Fruit fly (Drosophila melanogaster) whole organism, embryonic: ENCODE data around the gene CG8861.
A peak's percentile ranks its signal among the peaks of the same experiment; 100 is the strongest.

ENCODE experiments used
- Adf1 ChIP-seq: fragments of 200-800 bp; sonication (Bioruptor generic); IDR thresholded peaks from 2 replicates; pipeline ENCODE4 v1.3.6; 2022; ENCODE audit warnings: missing biosample characterization, missing genetic modification characterization
- CG10267 ChIP-seq: fragments of 200-800 bp; sonication (Bioruptor generic); optimal IDR thresholded peaks from 2 replicates; lab custom pipeline; 2018; ENCODE audit warnings: missing biosample characterization, mild to moderate bottlenecking, missing genetic modification characterization, moderate library complexity
- CG10462 ChIP-seq: fragments of 200-800 bp; sonication (Bioruptor generic); optimal IDR thresholded peaks from 2 replicates; lab custom pipeline; 2016; ENCODE audit warnings: missing biosample characterization, missing genetic modification characterization
- CG11085 ChIP-seq: fragments of 200-800 bp; sonication (Bioruptor generic); IDR thresholded peaks from 2 replicates; pipeline ENCODE4 v1.3.6; 2022; ENCODE audit warnings: missing biosample characterization, missing genetic modification characterization
- CG11247 ChIP-seq: fragments of 200-800 bp; sonication (Bioruptor generic); IDR thresholded peaks from 2 replicates; pipeline ENCODE4 v1.3.6; 2022; ENCODE audit warnings: missing biosample characterization, missing genetic modification characterization
- CG12236 ChIP-seq: fragments of 200-800 bp; sonication (Bioruptor generic); optimal IDR thresholded peaks from 2 replicates; lab custom pipeline; 2016; ENCODE audit warnings: missing biosample characterization, missing genetic modification characterization
- CG1233 ChIP-seq: fragments of 200-800 bp; sonication (Bioruptor generic); optimal IDR thresholded peaks from 4 replicates; lab custom pipeline; 2018; ENCODE audit warnings: missing biosample characterization, mild to moderate bottlenecking, missing genetic modification characterization
- CG12744 ChIP-seq: fragments of 200-800 bp; sonication (Bioruptor generic); optimal IDR thresholded peaks from 2 replicates; lab custom pipeline; 2016; ENCODE audit warnings: missing biosample characterization, missing genetic modification characterization
- CG12942 ChIP-seq: fragments of 200-800 bp; sonication (Bioruptor generic); optimal IDR thresholded peaks from 3 replicates; lab custom pipeline; 2016; ENCODE audit warnings: missing biosample characterization, missing genetic modification characterization
- CG13894 ChIP-seq: fragments of 200-800 bp; sonication (Bioruptor generic); optimal IDR thresholded peaks from 3 replicates; lab custom pipeline; 2018; ENCODE audit warnings: missing biosample characterization, mild to moderate bottlenecking, missing genetic modification characterization, moderate library complexity
- CG15479 ChIP-seq: fragments of 200-800 bp; sonication (Bioruptor generic); optimal IDR thresholded peaks from 3 replicates; lab custom pipeline; 2019; ENCODE audit warnings: missing biosample characterization, mild to moderate bottlenecking, missing genetic modification characterization, moderate library complexity
- CG16815 ChIP-seq: fragments of 200-800 bp; sonication (Bioruptor generic); optimal IDR thresholded peaks from 3 replicates; lab custom pipeline; 2017; ENCODE audit warnings: missing biosample characterization, mild to moderate bottlenecking, missing genetic modification characterization
- CG17568 ChIP-seq: fragments of 200-800 bp; sonication (Bioruptor generic); optimal IDR thresholded peaks from 2 replicates; lab custom pipeline; 2018; ENCODE audit warnings: missing biosample characterization, mild to moderate bottlenecking, missing genetic modification characterization, moderate library complexity
- CG32532 ChIP-seq: fragments of 200-800 bp; sonication (Bioruptor generic); IDR thresholded peaks from 2 replicates; pipeline ENCODE4 v1.3.6; 2022; ENCODE audit warnings: missing biosample characterization, missing genetic modification characterization
- CG32772 ChIP-seq: fragments of 200-800 bp; sonication (Bioruptor generic); IDR thresholded peaks from 2 replicates; pipeline ENCODE4 v1.3.6; 2022; ENCODE audit warnings: missing biosample characterization, missing genetic modification characterization
- CG33557 ChIP-seq: fragments of 200-800 bp; sonication (Bioruptor generic); optimal IDR thresholded peaks from 2 replicates; lab custom pipeline; 2019; ENCODE audit warnings: missing biosample characterization, mild to moderate bottlenecking, missing genetic modification characterization, moderate library complexity
- CG34422 ChIP-seq: fragments of 200-800 bp; sonication (Bioruptor generic); IDR thresholded peaks from 3 replicates; pipeline ENCODE4 v1.3.6; 2022; ENCODE audit warnings: missing biosample characterization, missing genetic modification characterization
- CG4328 ChIP-seq: fragments of 200-800 bp; sonication (Bioruptor generic); optimal IDR thresholded peaks from 3 replicates; lab custom pipeline; 2017; ENCODE audit warnings: missing biosample characterization, missing genetic modification reagents, missing genetic modification characterization
- CG6765 ChIP-seq: fragments of 200-800 bp; sonication (Bioruptor generic); optimal IDR thresholded peaks from 3 replicates; lab custom pipeline; 2017; ENCODE audit warnings: missing biosample characterization, mild to moderate bottlenecking, missing genetic modification characterization
- CG6791 ChIP-seq: fragments of 200-800 bp; sonication (Bioruptor generic); IDR thresholded peaks from 3 replicates; pipeline ENCODE4 v1.3.6; 2022; ENCODE audit warnings: missing biosample characterization, missing genetic modification characterization; ENCODE audit not compliant: partially characterized antibody
- CG8924 ChIP-seq: fragments of 200-800 bp; optimal IDR thresholded peaks from 3 replicates; lab custom pipeline; 2019; ENCODE audit warnings: missing biosample characterization, mild to moderate bottlenecking, missing genetic modification characterization, moderate library complexity
- D19B ChIP-seq: fragments of 200-800 bp; sonication (Bioruptor generic); optimal IDR thresholded peaks from 2 replicates; lab custom pipeline; 2017; ENCODE audit warnings: missing biosample characterization, mild to moderate bottlenecking, missing genetic modification characterization
- Dip2 ChIP-seq: fragments of 200-800 bp; sonication (Bioruptor generic); IDR thresholded peaks from 2 replicates; pipeline ENCODE4 v1.3.6; 2022; ENCODE audit warnings: missing biosample characterization, missing genetic modification characterization
- Dll ChIP-seq: fragments of 200-800 bp; sonication (Bioruptor generic); IDR thresholded peaks from 4 replicates; pipeline ENCODE4 v1.3.6; 2022; ENCODE audit warnings: missing biosample characterization, missing genetic modification characterization; ENCODE audit not compliant: partially characterized antibody
- Fer2 ChIP-seq: fragments of 200-800 bp; sonication (Bioruptor generic); optimal IDR thresholded peaks from 2 replicates; lab custom pipeline; 2018; ENCODE audit warnings: missing biosample characterization, mild to moderate bottlenecking, missing genetic modification characterization, moderate library complexity
- Gsc ChIP-seq: fragments of 200-800 bp; sonication (Bioruptor generic); IDR thresholded peaks from 2 replicates; pipeline ENCODE4 v1.3.6; 2022; ENCODE audit warnings: missing biosample characterization, missing genetic modification characterization
- H15 ChIP-seq: fragments of 200-800 bp; sonication (Bioruptor generic); IDR thresholded peaks from 3 replicates; pipeline ENCODE4 v1.3.6; 2022; ENCODE audit warnings: missing biosample characterization, missing genetic modification characterization
- Hsf ChIP-seq: fragments of 200-800 bp; sonication (Bioruptor generic); optimal IDR thresholded peaks from 3 replicates; lab custom pipeline; 2016; ENCODE audit warnings: missing biosample characterization, missing genetic modification characterization
- Pdp1 ChIP-seq, 2 experiments: fragments of 200-800 bp; sonication (Bioruptor generic); optimal IDR thresholded peaks; 3 replicates each; lab custom pipeline; 2016; ENCODE audit warnings: missing biosample characterization in 2 of 2, missing genetic modification characterization in 2 of 2, mild to moderate bottlenecking in 1 of 2, moderate library complexity in 1 of 2
- Taf1 ChIP-seq: fragments of 200-800 bp; sonication (Bioruptor generic); IDR thresholded peaks from 2 replicates; pipeline ENCODE4 v1.3.6; 2022; ENCODE audit warnings: missing biosample characterization, missing genetic modification characterization
- ash1 ChIP-seq: fragments of 200-800 bp; sonication (Bioruptor generic); optimal IDR thresholded peaks from 2 replicates; lab custom pipeline; 2018; ENCODE audit warnings: missing biosample characterization, mild to moderate bottlenecking, missing genetic modification characterization
- cad ChIP-seq: fragments of >200 bp; optimal IDR thresholded peaks from 2 replicates; lab custom pipeline; 2017; ENCODE audit warnings: missing biosample characterization, missing genetic modification characterization
- disco-r ChIP-seq: fragments of 200-800 bp; sonication (Bioruptor generic); optimal IDR thresholded peaks from 2 replicates; lab custom pipeline; 2016; ENCODE audit warnings: missing biosample characterization, missing genetic modification characterization
- fd3F ChIP-seq: fragments of 200-800 bp; sonication (Bioruptor generic); optimal IDR thresholded peaks from 2 replicates; lab custom pipeline; 2018; ENCODE audit warnings: missing biosample characterization, mild to moderate bottlenecking, missing genetic modification characterization, moderate library complexity
- gsb ChIP-seq: fragments of 200-800 bp; sonication (Bioruptor generic); IDR thresholded peaks from 2 replicates; pipeline ENCODE4 v1.3.6; 2022; ENCODE audit warnings: missing biosample characterization, missing genetic modification characterization
- gsb-n ChIP-seq: fragments of 200-800 bp; sonication (Bioruptor generic); optimal IDR thresholded peaks from 3 replicates; lab custom pipeline; 2018; ENCODE audit warnings: missing biosample characterization, mild to moderate bottlenecking, missing genetic modification characterization
- hth ChIP-seq: fragments of >200 bp; optimal IDR thresholded peaks from 2 replicates; lab custom pipeline; 2017; ENCODE audit warnings: inconsistent platforms
- insv ChIP-seq, 2 experiments: fragments of 200-800 bp; sonication (Bioruptor generic); optimal IDR thresholded peaks; 3 replicates each; lab custom pipeline; 2016 to 2018; ENCODE audit warnings: missing biosample characterization in 2 of 2, missing genetic modification characterization in 2 of 2
- inv ChIP-seq: fragments of 200-800 bp; sonication (Bioruptor generic); IDR thresholded peaks from 2 replicates; pipeline ENCODE4 v1.3.6; 2022; ENCODE audit warnings: missing biosample characterization, missing genetic modification characterization; ENCODE audit not compliant: partially characterized antibody
- lola ChIP-seq, 3 experiments: fragments of >200 bp in 2 of 3; fragments of 200-800 bp in 1 of 3; sonication (Bioruptor generic) in 1 of 3; optimal IDR thresholded peaks; 2 replicates each; lab custom pipeline; 2017 to 2019; ENCODE audit warnings: missing biosample characterization in 3 of 3, missing genetic modification characterization in 3 of 3, mild to moderate bottlenecking in 1 of 3, moderate library complexity in 1 of 3
- mam ChIP-seq: fragments of 200-800 bp; sonication (Bioruptor generic); optimal IDR thresholded peaks from 3 replicates; lab custom pipeline; 2016; ENCODE audit warnings: missing biosample characterization, missing genetic modification characterization
- prd ChIP-seq, 3 experiments: fragments of >200 bp in 2 of 3; fragments of 200-800 bp in 1 of 3; sonication (Bioruptor generic) in 1 of 3; optimal IDR thresholded peaks in 2 of 3; IDR thresholded peaks in 1 of 3; 2 replicates in 2 of 3; 3 replicates in 1 of 3; pipeline versions ENCODE4 v1.3.6 to Lab custom; 2017 to 2022; ENCODE audit warnings: missing biosample characterization in 1 of 3, missing genetic modification characterization in 1 of 3
- repo ChIP-seq: fragments of 200-800 bp; sonication (Bioruptor generic); optimal IDR thresholded peaks from 2 replicates; lab custom pipeline; 2016; ENCODE audit warnings: missing biosample characterization, missing genetic modification characterization
- schlank ChIP-seq: fragments of 200-800 bp; sonication (Bioruptor generic); optimal IDR thresholded peaks from 2 replicates; lab custom pipeline; 2018; ENCODE audit warnings: missing biosample characterization, mild to moderate bottlenecking, missing genetic modification characterization
- sd ChIP-seq: fragments of 200-800 bp; sonication (Bioruptor generic); optimal IDR thresholded peaks from 3 replicates; lab custom pipeline; 2018; ENCODE audit warnings: missing biosample characterization, mild to moderate bottlenecking, missing genetic modification characterization, moderate library complexity
- ssp ChIP-seq: fragments of 200-800 bp; sonication (Bioruptor generic); IDR thresholded peaks from 2 replicates; pipeline ENCODE4 v1.3.6; 2022; ENCODE audit warnings: missing biosample characterization, missing genetic modification characterization
- tap ChIP-seq: fragments of 200-800 bp; optimal IDR thresholded peaks from 3 replicates; lab custom pipeline; 2019; ENCODE audit warnings: missing biosample characterization, mild to moderate bottlenecking, missing genetic modification characterization, moderate library complexity
- ttk ChIP-seq: fragments of 200-800 bp; sonication (Bioruptor generic); IDR thresholded peaks from 2 replicates; pipeline ENCODE4 v2.1.2; 2022; ENCODE audit warnings: missing biosample characterization, missing genetic modification characterization
- wor ChIP-seq: fragments of 200-800 bp; sonication (Bioruptor generic); IDR thresholded peaks from 2 replicates; pipeline ENCODE4 v1.3.6; 2022; ENCODE audit warnings: missing biosample characterization, missing genetic modification characterization

CG8861 gene

dm6 chr3R:9260421-9260973 is 67.8 kb downstream of the CG8861 start, which contains the start of gene ATP6AP2 (continued):
- TF ChIP-seq Taf1 (GFP tag; lab: Robert Waterston, UW) (no peak), ttk (GFP tag; lab: Robert Waterston, UW) (no peak), repo (GFP tag; lab: Kevin White, UChicago) (no peak), lola (GFP tag; optimal IDR thresholded peaks at IDR 0.05; lab: Kevin White, UChicago) (peak in 1 of 3 experiments; percentile 41), Fer2 (peak; percentile 57), Dip2 (GFP tag; lab: Robert Waterston, UW) (no peak), CG10267 (peak; percentile 63), CG12942 (GFP tag; lab: Kevin White, UChicago) (peak; percentile 30), schlank (no peak), Adf1 (GFP tag; lab: Robert Waterston, UW) (peak; percentile 32; the same call in 1 of the 2 replicates), prd (optimal IDR thresholded peaks at IDR 0.05; lab: Kevin White, UChicago) (no peak), prd (GFP tag; IDR thresholded peaks at IDR 0.05; lab: Robert Waterston, UW) (0 out of 3 replicates have a peak, but pooled peaks have one; percentile 32), H15 (GFP tag; lab: Robert Waterston, UW) (peak; percentile 52; the same call in 1 of the 3 replicates), Pdp1 (GFP tag; optimal IDR thresholded peaks at IDR 0.05; lab: Kevin White, UChicago) (peak in 1 of 2 experiments; percentile 33), gsb-n (tag; lab: Kevin White, UChicago) (no peak), sd (tag; lab: Kevin White, UChicago) (no peak), Gsc (no peak), CG1233 (peak; percentile 2), CG32772 (GFP tag; lab: Robert Waterston, UW) (0 out of 2 replicates have a peak, but pooled peaks have one; percentile 20), cad (GFP tag; lab: Kevin White, UChicago) (no peak), CG10462 (no peak), ssp (GFP tag; lab: Robert Waterston, UW) (no peak), CG12236 (GFP tag; lab: Kevin White, UChicago) (no peak), CG6765 (GFP tag; lab: Kevin White, UChicago) (peak; percentile 60), CG11247 (GFP tag; lab: Robert Waterston, UW) (peak; percentile 67), hth (lab: Kevin White, UChicago) (no peak), mam (GFP tag; lab: Kevin White, UChicago) (peak; percentile 43), gsb (no peak), CG17568 (GFP tag; lab: Kevin White, UChicago) (no peak), CG34422 (GFP tag; lab: Robert Waterston, UW) (peak; percentile 41; the same call in 1 of the 3 replicates), CG32532 (GFP tag; lab: Robert Waterston, UW) (peak; percentile 66), CG16815 (no peak), inv (GFP tag; lab: Robert Waterston, UW) (peak; percentile 71), ash1 (GFP tag; lab: Kevin White, UChicago) (no peak), D19B (GFP tag; lab: Kevin White, UChicago) (no peak), tap (tag; lab: Kevin White, UChicago) (no peak), Hsf (GFP tag; lab: Kevin White, UChicago) (peak; percentile 42), CG11085 (GFP tag; lab: Robert Waterston, UW) (no peak), Dll (GFP tag; lab: Robert Waterston, UW) (peak; percentile 78; the same call in 3 of the 4 replicates), fd3F (GFP tag; lab: Kevin White, UChicago) (peak; percentile 32), CG6791 (GFP tag; lab: Robert Waterston, UW) (peak; percentile 79), CG15479 (GFP tag; lab: Kevin White, UChicago) (no peak), insv (GFP tag; optimal IDR thresholded peaks at IDR 0.05; lab: Kevin White, UChicago) (peak in 1 of 2 experiments; percentile 46), CG8924 (tag; lab: Kevin White, UChicago) (peak; percentile 67), CG4328 (GFP tag; lab: Kevin White, UChicago) (peak; percentile 47), disco-r (no peak), CG12744 (GFP tag; lab: Kevin White, UChicago) (no peak), wor (GFP tag; lab: Robert Waterston, UW) (no peak), CG13894 (tag; lab: Kevin White, UChicago) (peak; percentile 58), CG33557 (GFP tag; lab: Kevin White, UChicago) (peak; percentile 42)
